Worm (Caenorhabditis elegans): ENCODE results near the gene F58H1.3.

ce11 chrV:11891143-11891862 is 42.5 kb upstream of the F58H1.3 start, which contains the start of the genes sodh-2 and srx-76:
- TF ChIP-seq zag-1 (tag; optimal IDR thresholded peaks at IDR 0.05): no peak
- TF ChIP-seq nhr-237 (tag; optimal IDR thresholded peaks at IDR 0.05): no peak
- no peak for TF ChIP-seq fos-1 (tag; optimal IDR thresholded peaks at IDR 0.05)

All from whole organism, L2 larva.